Worm (Caenorhabditis elegans): Measurements from ENCODE around the gene C34C6.9.

DNA sequence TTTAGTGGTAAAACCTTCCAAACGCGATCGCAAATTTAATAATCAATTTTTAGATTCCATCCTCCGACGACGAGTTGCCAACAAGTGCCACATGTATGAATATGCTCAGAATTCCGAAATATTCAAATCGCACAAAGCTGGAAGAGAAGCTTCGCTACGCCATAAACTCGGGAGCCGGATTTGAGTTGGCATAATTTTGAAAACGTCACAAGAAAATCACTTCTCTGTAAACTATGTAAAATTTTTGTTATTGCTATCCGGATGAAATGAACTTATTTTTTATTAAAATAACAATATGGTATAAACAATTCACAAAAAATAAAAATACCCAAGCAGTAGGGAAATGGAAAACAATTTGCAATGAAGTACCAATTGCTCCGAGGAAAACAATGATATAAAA lies 16.9 kb upstream of the C34C6.9 start:
- no peak for TF ChIP-seq odd-2 (tag; optimal IDR thresholded peaks at IDR 0.05)
- TF ChIP-seq ttx-3 (tag; optimal IDR thresholded peaks at IDR 0.05): no peak
- TF ChIP-seq hlh-13 (GFP tag; optimal IDR thresholded peaks at IDR 0.05): no peak

Data from whole organism, late embryonic.